Fruit fly (Drosophila melanogaster): Measurements from ENCODE around the gene CG46435.
A peak's percentile ranks its signal among the peaks of the same experiment; 100 is the strongest.

The CG46435 gene

DNA sequence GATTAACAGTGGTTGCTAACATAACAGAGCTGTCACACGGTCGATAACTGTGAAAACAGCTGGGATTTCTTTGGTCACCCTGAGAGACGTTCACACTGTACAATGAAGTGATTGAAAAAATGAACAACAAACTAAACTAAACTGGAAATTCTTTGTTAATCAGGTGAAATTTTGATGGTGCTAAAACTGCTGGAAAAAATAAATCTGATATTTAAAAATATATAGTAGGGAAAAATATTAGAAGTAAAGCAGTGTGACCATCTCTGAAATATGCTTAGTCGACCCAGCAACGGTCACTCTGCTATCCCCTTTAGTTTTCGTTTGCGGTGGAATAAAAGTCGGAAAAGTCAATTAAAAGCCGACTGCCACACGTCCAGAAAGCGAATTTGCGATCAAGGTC, 41.1 kb downstream of the CG46435 start, which contains the start of the genes CG9231 and CG9330 (continued):
- TF ChIP-seq rib (GFP tag; IDR thresholded peaks at IDR 0.05) (no peak), Dip2 (GFP tag; IDR thresholded peaks at IDR 0.05) (no peak), CG4854 (GFP tag; optimal IDR thresholded peaks at IDR 0.05) (peak; percentile 31), CG2116 (GFP tag; optimal IDR thresholded peaks at IDR 0.05) (peak; percentile 61), Oli (tag; optimal IDR thresholded peaks at IDR 0.05) (no peak), tna (GFP tag; IDR thresholded peaks at IDR 0.05; ENCODE audit: partially characterized antibody) (no peak), sqz (GFP tag; optimal IDR thresholded peaks at IDR 0.05) (no peak), fru (optimal IDR thresholded peaks at IDR 0.05) (no peak), trh (GFP tag; optimal IDR thresholded peaks at IDR 0.05) (no peak), CG7987 (GFP tag; optimal IDR thresholded peaks at IDR 0.05) (no peak), CG14014 (GFP tag; IDR thresholded peaks at IDR 0.05) (no peak), Lhr (GFP tag; optimal IDR thresholded peaks at IDR 0.05) (peak; percentile 69), ci (GFP tag; IDR thresholded peaks at IDR 0.05) (no peak), Eip74EF (GFP tag; optimal IDR thresholded peaks at IDR 0.05) (peak in 1 of 2 experiments; percentile 41), ken (GFP tag; IDR thresholded peaks at IDR 0.05) (no peak), Sox102F (GFP tag; optimal IDR thresholded peaks at IDR 0.05) (peak; percentile 11), CG15073 (GFP tag; optimal IDR thresholded peaks at IDR 0.05) (no peak), Ptx1 (GFP tag; IDR thresholded peaks at IDR 0.05) (peak; percentile 11; the same call in 1 of the 2 replicates), CG15601 (tag; optimal IDR thresholded peaks at IDR 0.05) (peak; percentile 61), CG13775 (GFP tag; optimal IDR thresholded peaks at IDR 0.05) (peak; percentile 41), Hr78 (GFP tag; optimal IDR thresholded peaks at IDR 0.05) (no peak), Ets97D (GFP tag; optimal IDR thresholded peaks at IDR 0.05) (peak; percentile 88), CG11085 (GFP tag; IDR thresholded peaks at IDR 0.05) (no peak), CG16863 (GFP tag; optimal IDR thresholded peaks at IDR 0.05) (no peak), CG12659 (GFP tag; optimal IDR thresholded peaks at IDR 0.05) (peak; percentile 84), dpn (GFP tag; optimal IDR thresholded peaks at IDR 0.05) (peak; percentile 32 to 36), B-H1 (GFP tag; IDR thresholded peaks at IDR 0.05) (no peak), Nf-YC (tag; optimal IDR thresholded peaks at IDR 0.05) (peak; percentile 38), CG9876 (GFP tag; optimal IDR thresholded peaks at IDR 0.05) (no peak), CG18011 (GFP tag; optimal IDR thresholded peaks at IDR 0.05) (no peak), CG4282 (GFP tag; optimal IDR thresholded peaks at IDR 0.05) (no peak), CG9609 (GFP tag; optimal IDR thresholded peaks at IDR 0.05) (no peak), lola (GFP tag; optimal IDR thresholded peaks at IDR 0.05) (peak in 1 of 3 experiments; percentile 19), tap (tag; optimal IDR thresholded peaks at IDR 0.05) (no peak), Aef1 (GFP tag; IDR thresholded peaks at IDR 0.05) (no peak), salm (tag; optimal IDR thresholded peaks at IDR 0.05) (no peak), mld (GFP tag; IDR thresholded peaks at IDR 0.05; ENCODE audit: partially characterized antibody) (no peak), CG10147 (GFP tag; optimal IDR thresholded peaks at IDR 0.05) (no peak), CG10462 (GFP tag; optimal IDR thresholded peaks at IDR 0.05) (no peak), Dip3 (GFP tag; optimal IDR thresholded peaks at IDR 0.05) (no peak), Xrp1 (GFP tag; IDR thresholded peaks at IDR 0.05) (no peak), CG7786 (GFP tag; optimal IDR thresholded peaks at IDR 0.05) (no peak), abd-A (tag; optimal IDR thresholded peaks at IDR 0.05) (no peak), pum (GFP tag; optimal IDR thresholded peaks at IDR 0.05) (peak; percentile 18), CG17328 (GFP tag; IDR thresholded peaks at IDR 0.05) (peak; percentile 33; the same call in 1 of the 2 replicates), CG6654 (GFP tag; optimal IDR thresholded peaks at IDR 0.05) (no peak), CG17385 (GFP tag; optimal IDR thresholded peaks at IDR 0.05) (no peak), CG10565 (GFP tag; optimal IDR thresholded peaks at IDR 0.05) (no peak), CG15696 (tag; optimal IDR thresholded peaks at IDR 0.05) (no peak), BEAF-32 (GFP tag; optimal IDR thresholded peaks at IDR 0.05) (peak; percentile 48), Side (GFP tag; optimal IDR thresholded peaks at IDR 0.05) (peak; percentile 5)

All from whole organism, embryonic.